Fruit fly (Drosophila melanogaster) whole organism, pupa: ENCODE data around the gene Bet1.

ENCODE experiments used
- CG10348 ChIP-seq: fragments of 200-800 bp; sonication (Bioruptor generic); IDR thresholded peaks from 2 replicates; pipeline ENCODE4 v1.3.6; 2022; ENCODE audit warnings: missing biosample characterization, missing genetic modification characterization
- CG12605 ChIP-seq: fragments of 200-800 bp; sonication (Bioruptor generic); IDR thresholded peaks from 2 replicates; pipeline ENCODE4 v1.3.6; 2022; ENCODE audit warnings: missing biosample characterization, missing genetic modification characterization
- CG13204 ChIP-seq: fragments of 200-800 bp; sonication (Bioruptor generic); optimal IDR thresholded peaks from 2 replicates; lab custom pipeline; 2018; ENCODE audit warnings: missing biosample characterization, mild to moderate bottlenecking, missing genetic modification characterization, moderate library complexity
- CG14655 ChIP-seq: fragments of 200-800 bp; sonication (Bioruptor generic); optimal IDR thresholded peaks from 3 replicates; lab custom pipeline; 2017; ENCODE audit warnings: mild to moderate bottlenecking, missing biosample characterization, missing genetic modification reagents, missing genetic modification characterization
- CG15710 ChIP-seq: fragments of 200-800 bp; sonication (Bioruptor generic); optimal IDR thresholded peaks from 2 replicates; lab custom pipeline; 2018; ENCODE audit warnings: missing biosample characterization, mild to moderate bottlenecking, missing genetic modification characterization, moderate library complexity
- CG17806 ChIP-seq: fragments of 200-800 bp; sonication (Bioruptor generic); optimal IDR thresholded peaks from 2 replicates; lab custom pipeline; 2018; ENCODE audit warnings: missing biosample characterization, mild to moderate bottlenecking, missing genetic modification characterization, moderate library complexity
- CG32121 ChIP-seq: fragments of 200-800 bp; sonication (Bioruptor generic); IDR thresholded peaks from 2 replicates; pipeline ENCODE4 v1.3.6; 2022; ENCODE audit warnings: missing biosample characterization, missing genetic modification characterization
- CG34367 ChIP-seq: fragments of 200-800 bp; sonication (Bioruptor generic); optimal IDR thresholded peaks from 2 replicates; lab custom pipeline; 2018; ENCODE audit warnings: missing biosample characterization, mild to moderate bottlenecking, missing genetic modification characterization
- CG4496 ChIP-seq: fragments of 200-800 bp; sonication (Bioruptor generic); IDR thresholded peaks from 3 replicates; pipeline ENCODE4 v1.3.6; 2022; ENCODE audit warnings: missing biosample characterization, missing genetic modification characterization
- CG8159 ChIP-seq: fragments of 200-800 bp; sonication (Bioruptor generic); optimal IDR thresholded peaks from 3 replicates; lab custom pipeline; 2018; ENCODE audit warnings: missing biosample characterization, mild to moderate bottlenecking, missing genetic modification characterization, moderate library complexity
- CG8301 ChIP-seq: fragments of 200-800 bp; sonication (Bioruptor generic); optimal IDR thresholded peaks from 2 replicates; lab custom pipeline; 2018; ENCODE audit warnings: missing biosample characterization, mild to moderate bottlenecking, missing genetic modification characterization
- CG9948 ChIP-seq: fragments of 200-800 bp; sonication (Bioruptor generic); optimal IDR thresholded peaks from 2 replicates; lab custom pipeline; 2018; ENCODE audit warnings: missing biosample characterization, mild to moderate bottlenecking, missing genetic modification characterization, moderate library complexity
- D1 ChIP-seq: fragments of 200-800 bp; sonication (Bioruptor generic); optimal IDR thresholded peaks from 2 replicates; lab custom pipeline; 2018; ENCODE audit warnings: missing biosample characterization, mild to moderate bottlenecking, missing genetic modification characterization, moderate library complexity
- EcR ChIP-seq: fragments of 200-800 bp; sonication (Bioruptor generic); optimal IDR thresholded peaks from 3 replicates; lab custom pipeline; 2019; ENCODE audit warnings: missing biosample characterization, missing genetic modification characterization, mild to moderate bottlenecking, moderate library complexity, missing genetic modification reagents
- Ets98B ChIP-seq: fragments of 200-800 bp; sonication (Bioruptor generic); IDR thresholded peaks from 2 replicates; pipeline ENCODE4 v1.3.6; 2022; ENCODE audit warnings: missing biosample characterization, missing genetic modification characterization
- Pif1A ChIP-seq: fragments of 200-800 bp; sonication (Bioruptor generic); optimal IDR thresholded peaks from 3 replicates; lab custom pipeline; 2016; ENCODE audit warnings: missing biosample characterization, missing genetic modification characterization
- Pif1B ChIP-seq: fragments of 200-800 bp; sonication (Bioruptor generic); optimal IDR thresholded peaks from 3 replicates; lab custom pipeline; 2016; ENCODE audit warnings: missing biosample characterization, missing genetic modification characterization
- Snoo ChIP-seq: fragments of 200-800 bp; sonication (Bioruptor generic); optimal IDR thresholded peaks from 3 replicates; lab custom pipeline; 2017; ENCODE audit warnings: missing biosample characterization, mild to moderate bottlenecking, missing genetic modification characterization, inconsistent platforms
- fd96Ca ChIP-seq: fragments of 200-800 bp; sonication (Bioruptor generic); IDR thresholded peaks from 3 replicates; pipeline ENCODE4 v1.3.6; 2022; ENCODE audit warnings: missing biosample characterization, missing genetic modification characterization
- gl ChIP-seq: fragments of 200-800 bp; sonication (Bioruptor generic); optimal IDR thresholded peaks from 2 replicates; lab custom pipeline; 2018; ENCODE audit warnings: missing biosample characterization, mild to moderate bottlenecking, missing genetic modification characterization
- rn ChIP-seq: fragments of 200-800 bp; sonication (Bioruptor generic); IDR thresholded peaks from 2 replicates; pipeline ENCODE4 v1.3.6; 2022; ENCODE audit warnings: missing biosample characterization, missing genetic modification characterization

Bet1 gene

DNA sequence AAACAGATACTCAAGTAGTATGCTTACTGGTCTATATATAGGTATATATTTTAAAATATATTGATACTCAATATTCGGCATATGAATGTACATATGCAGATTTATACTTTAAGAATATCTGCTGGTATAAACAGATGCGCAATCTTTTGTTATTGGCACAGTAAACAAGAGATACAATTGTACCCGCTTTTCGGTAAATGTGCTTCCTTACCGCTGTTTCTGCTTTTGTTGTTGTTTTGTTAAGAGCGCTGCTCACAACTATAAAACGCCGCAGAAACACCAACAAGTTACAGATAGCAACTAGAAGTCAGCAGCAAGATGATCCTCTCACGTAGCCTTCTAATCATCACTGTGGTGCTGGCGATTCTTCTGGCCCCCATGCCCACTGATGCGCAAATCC is 4.6 kb downstream of the Bet1 start, which contains the start of gene CG45081:
CG45081 (plus strand) TSS at position 301 of the 400 bp plus-strand sequence.
- no peak for TF ChIP-seq CG15710 (tag; lab: Kevin White, UChicago)
- no peak for TF ChIP-seq CG9948 (tag; lab: Kevin White, UChicago)
- no peak for TF ChIP-seq D1 (tag; lab: Kevin White, UChicago)
- TF ChIP-seq CG32121 (GFP tag; lab: Robert Waterston, UW), result no peak
- no peak for TF ChIP-seq EcR

DNA sequence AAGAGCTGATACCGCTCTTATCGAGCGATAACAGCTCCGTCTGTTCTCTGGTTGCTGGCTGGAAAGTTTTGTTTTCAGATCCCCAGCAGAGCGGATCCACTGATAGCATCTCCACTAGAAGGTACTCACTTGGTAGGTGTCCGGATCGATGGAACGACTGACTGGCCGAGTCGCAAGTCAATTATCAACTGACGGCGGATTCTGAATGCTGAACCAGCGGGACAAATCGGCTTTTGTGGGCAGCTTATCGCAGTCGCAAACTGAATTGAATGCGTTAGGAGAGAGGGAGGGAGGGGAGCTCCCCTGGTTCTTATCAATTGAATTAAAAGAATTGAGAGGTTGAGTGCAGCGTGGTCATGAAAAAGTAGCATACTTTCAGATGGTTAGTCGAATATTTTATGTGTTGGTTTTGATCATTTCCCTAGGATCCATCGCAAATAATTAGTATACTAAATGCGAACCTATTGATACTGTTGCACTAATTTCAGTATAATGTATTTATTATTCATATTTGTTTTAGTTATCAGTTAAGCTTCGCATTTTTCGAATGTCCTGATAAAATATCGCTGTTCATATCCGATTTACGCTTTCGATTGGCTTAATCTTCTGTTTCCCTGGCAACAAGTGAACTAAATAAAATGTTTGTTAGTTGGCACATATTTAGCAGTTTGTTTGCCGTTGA is 7.7 kb downstream of the Bet1 start, which contains the start of the genes Aldh7A1 and CG14085:
Aldh7A1 (minus strand) TSS at position 194 of the 682 bp plus-strand sequence.
CG14085 (plus strand) TSS at position 632 of the 682 bp plus-strand sequence.
- TF ChIP-seq fd96Ca (GFP tag; lab: Robert Waterston, UW) (0 out of 3 replicates have a peak, but pooled peaks have one; percentile 35), Snoo (no peak), Ets98B (GFP tag; lab: Robert Waterston, UW) (peak; percentile 41; the same call in 1 of the 2 replicates), CG12605 (no peak), EcR (no peak), CG32121 (GFP tag; lab: Robert Waterston, UW) (no peak), CG13204 (GFP tag; lab: Kevin White, UChicago) (peak; percentile 64)

DNA sequence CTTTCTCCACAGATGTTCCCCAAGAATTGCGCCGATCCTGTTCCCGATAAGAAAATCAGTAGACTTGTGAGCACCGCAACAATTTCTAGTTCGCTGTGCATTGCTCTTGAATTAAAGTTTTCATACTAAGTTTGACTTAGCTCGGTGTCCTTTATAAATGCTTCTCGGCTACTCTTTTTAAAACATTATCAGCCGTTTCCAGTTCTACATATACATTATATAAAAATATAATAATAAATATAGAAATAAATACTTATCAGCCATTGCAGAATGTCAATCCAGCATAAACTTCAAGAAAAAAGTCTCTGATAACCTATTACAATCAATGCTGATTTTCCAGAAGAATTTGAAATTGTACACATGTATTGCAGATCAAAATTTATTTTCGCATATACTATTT is 9.3 kb downstream of the Bet1 start, which contains the start of gene CG14088:
CG14088 (minus strand) TSS at position 101 of the 400 bp plus-strand sequence.
- TF ChIP-seq rn, result no peak
- no peak for TF ChIP-seq CG17806 (tag; lab: Kevin White, UChicago)
- TF ChIP-seq fd96Ca (GFP tag; lab: Robert Waterston, UW), result no peak
- no peak for TF ChIP-seq EcR
- no peak for TF ChIP-seq Pif1A (GFP tag; lab: Kevin White, UChicago)
- no peak for TF ChIP-seq Ets98B (GFP tag; lab: Robert Waterston, UW)
- no peak for TF ChIP-seq CG8159 (tag; lab: Kevin White, UChicago)
- no peak for TF ChIP-seq D1 (tag; lab: Kevin White, UChicago)
- TF ChIP-seq CG12605, result no peak
- TF ChIP-seq CG9948 (tag; lab: Kevin White, UChicago), result no peak
- TF ChIP-seq CG10348 (GFP tag; lab: Robert Waterston, UW), result no peak
- TF ChIP-seq, all 21 proteins: peak for 0

DNA sequence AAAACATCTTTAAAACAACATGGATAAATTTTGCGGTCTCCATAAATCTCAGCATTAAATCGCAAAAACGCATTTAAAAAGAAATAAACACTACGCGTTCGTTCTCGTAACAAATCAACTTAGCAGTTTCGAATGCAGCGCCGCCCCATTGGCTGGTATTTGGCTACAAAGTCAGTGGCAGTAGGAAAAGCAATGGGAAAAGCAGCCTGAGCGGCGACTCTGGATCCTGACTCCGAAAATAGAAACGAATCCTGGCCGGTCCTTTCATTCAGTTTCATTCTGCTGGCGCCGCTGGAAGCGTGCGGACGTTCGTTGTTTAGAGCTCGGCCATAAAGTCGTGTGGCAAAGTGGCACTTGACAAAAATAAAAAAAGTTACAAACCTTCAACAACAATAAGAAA is 14.3 kb downstream of the Bet1 start, which contains the start of gene CG14086:
CG14086 (plus strand) TSS at position 301 of the 400 bp plus-strand sequence.
- no peak for TF ChIP-seq CG13204 (GFP tag; lab: Kevin White, UChicago)
- no peak for TF ChIP-seq CG15710 (tag; lab: Kevin White, UChicago)
- no peak for TF ChIP-seq rn
- TF ChIP-seq fd96Ca (GFP tag; lab: Robert Waterston, UW), result no peak
- TF ChIP-seq CG32121 (GFP tag; lab: Robert Waterston, UW), result no peak
- no peak for TF ChIP-seq Pif1A (GFP tag; lab: Kevin White, UChicago)
- no peak for TF ChIP-seq CG9948 (tag; lab: Kevin White, UChicago)
- TF ChIP-seq CG8301 (tag; lab: Kevin White, UChicago), result no peak
- TF ChIP-seq D1 (tag; lab: Kevin White, UChicago), result no peak
- TF ChIP-seq Snoo, result no peak
- TF ChIP-seq CG4496, result no peak
- no peak for TF ChIP-seq EcR
- TF ChIP-seq, all 21 proteins: peak for 0

DNA sequence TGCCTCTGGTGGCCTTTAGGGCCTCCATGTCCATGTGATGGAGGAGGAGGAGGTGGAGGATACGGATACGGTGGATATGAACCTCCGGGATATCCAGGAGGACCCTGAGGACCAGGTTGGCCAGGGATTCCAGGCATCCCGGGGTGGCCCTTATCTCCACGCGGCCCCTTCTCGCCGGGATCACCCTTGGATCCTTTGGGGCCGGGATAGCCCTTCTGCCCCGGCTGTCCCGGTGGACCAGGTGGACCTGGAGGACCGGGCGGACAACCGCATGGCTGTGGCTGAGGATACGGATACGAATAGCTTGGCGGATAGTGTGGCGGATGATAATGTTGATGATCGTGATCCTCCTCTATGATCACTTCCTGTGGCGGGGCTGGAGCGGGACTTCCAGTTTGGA is 19.1 kb downstream of the Bet1 start:
- TF ChIP-seq CG4496 (no peak), Snoo (no peak), CG32121 (GFP tag; lab: Robert Waterston, UW) (no peak), CG14655 (no peak), fd96Ca (GFP tag; lab: Robert Waterston, UW) (no peak), CG10348 (GFP tag; lab: Robert Waterston, UW) (no peak)
- TF ChIP-seq, all 21 proteins: peak for 0

DNA sequence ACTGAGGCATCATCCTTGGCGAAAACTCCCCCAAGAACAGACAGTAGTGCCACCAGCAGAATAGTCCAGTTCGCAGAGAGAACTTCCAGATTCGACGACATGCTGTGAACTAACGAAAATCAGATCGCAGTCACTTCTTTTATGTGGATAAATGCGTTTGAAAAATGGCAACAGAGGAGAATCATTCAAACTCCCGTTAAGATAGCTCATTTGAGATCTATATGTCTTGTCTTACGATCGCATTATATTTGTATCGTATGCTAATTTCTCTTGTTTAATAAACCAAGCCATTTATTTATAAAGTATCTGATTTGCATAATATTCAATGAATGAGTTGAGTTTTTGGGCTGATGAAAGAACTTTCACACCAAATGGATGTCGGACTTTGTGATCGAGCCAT is 19.5 kb downstream of the Bet1 start, which contains the start of gene CG14089:
CG14089 (minus strand) TSS at position 101 of the 400 bp plus-strand sequence.
- TF ChIP-seq rn (no peak), CG15710 (tag; lab: Kevin White, UChicago) (no peak), fd96Ca (GFP tag; lab: Robert Waterston, UW) (no peak), gl (tag; lab: Kevin White, UChicago) (no peak), Pif1B (GFP tag; lab: Kevin White, UChicago) (no peak), Ets98B (GFP tag; lab: Robert Waterston, UW) (no peak), Pif1A (GFP tag; lab: Kevin White, UChicago) (no peak), CG8159 (tag; lab: Kevin White, UChicago) (no peak), CG9948 (tag; lab: Kevin White, UChicago) (no peak), CG10348 (GFP tag; lab: Robert Waterston, UW) (no peak)

DNA sequence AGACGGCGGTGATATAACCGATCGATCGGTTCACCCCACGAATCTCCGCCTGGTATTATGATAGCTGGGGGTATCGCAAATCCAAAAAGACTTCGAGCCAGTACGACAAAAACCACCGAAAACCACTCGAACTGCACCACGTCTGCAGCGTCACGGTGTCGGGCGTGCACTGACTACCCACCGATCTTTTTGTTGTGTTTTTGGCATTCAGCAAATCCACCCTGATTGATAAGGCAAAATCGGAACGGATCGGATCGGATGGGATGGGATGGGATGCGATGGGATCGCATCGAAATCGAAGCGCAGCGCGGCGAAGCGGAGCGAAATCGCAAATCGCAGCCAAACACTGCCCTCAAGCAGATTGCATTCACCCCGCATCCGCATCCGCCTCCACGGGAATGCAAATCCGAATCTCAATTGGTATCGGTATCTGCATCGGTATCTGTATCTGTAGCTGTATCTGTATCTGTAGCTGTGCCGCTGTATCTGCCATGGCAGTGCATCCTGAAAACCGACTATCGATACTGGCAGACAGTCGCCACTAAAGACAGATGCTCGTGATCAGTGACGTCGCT is 27.3 kb downstream of the Bet1 start:
- TF ChIP-seq CG34367 (tag; lab: Kevin White, UChicago), result no peak
- TF ChIP-seq CG8159 (tag; lab: Kevin White, UChicago), result no peak
- no peak for TF ChIP-seq fd96Ca (GFP tag; lab: Robert Waterston, UW)
- no peak for TF ChIP-seq CG13204 (GFP tag; lab: Kevin White, UChicago)
- TF ChIP-seq Ets98B (GFP tag; lab: Robert Waterston, UW), result no peak
- no peak for TF ChIP-seq EcR
- no peak for TF ChIP-seq CG32121 (GFP tag; lab: Robert Waterston, UW)
- TF ChIP-seq CG10348 (GFP tag; lab: Robert Waterston, UW), result no peak
- no peak for TF ChIP-seq CG14655
- no peak for TF ChIP-seq CG12605
- TF ChIP-seq Snoo, result no peak
- TF ChIP-seq CG8301 (tag; lab: Kevin White, UChicago), result no peak
- TF ChIP-seq D1 (tag; lab: Kevin White, UChicago), result no peak
- no peak for TF ChIP-seq CG15710 (tag; lab: Kevin White, UChicago)
- TF ChIP-seq rn, result no peak
- TF ChIP-seq Pif1A (GFP tag; lab: Kevin White, UChicago), result no peak
- TF ChIP-seq gl (tag; lab: Kevin White, UChicago), result no peak
- no peak for TF ChIP-seq Pif1B (GFP tag; lab: Kevin White, UChicago)
